Fruit fly (Drosophila melanogaster): Measurements from ENCODE around the gene Sema1a.

The Sema1a gene

DNA sequence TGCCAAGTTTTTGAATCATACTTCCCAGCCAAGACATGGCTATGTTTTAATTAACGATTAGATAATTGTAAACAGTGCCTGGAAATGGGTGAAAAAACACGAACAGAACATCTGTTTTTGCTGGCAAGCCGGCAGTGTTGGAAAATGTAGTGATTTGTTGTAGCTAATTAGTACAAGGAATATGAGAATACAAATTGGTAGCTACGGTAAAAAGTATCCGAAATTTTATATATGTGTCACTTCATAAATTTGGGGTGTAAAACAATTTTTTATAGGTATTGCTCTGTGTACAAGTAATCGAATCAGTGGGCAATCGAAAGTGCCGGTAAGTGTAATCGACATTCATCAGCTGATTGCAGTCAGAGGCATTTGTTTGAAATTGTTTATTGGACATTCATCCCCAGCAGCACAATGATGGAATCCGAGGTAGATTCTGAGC, 24.7 kb upstream of the Sema1a start, which contains the start of the genes mRpL51 and Uba4 (continued):
- TF ChIP-seq CG8944 (GFP tag; optimal IDR thresholded peaks at IDR 0.05) (no peak), CG1602 (GFP tag; optimal IDR thresholded peaks at IDR 0.05) (no peak), CG16863 (GFP tag; optimal IDR thresholded peaks at IDR 0.05) (no peak), her (GFP tag; optimal IDR thresholded peaks at IDR 0.05) (peak; percentile 55), bbx (GFP tag; IDR thresholded peaks at IDR 0.05; ENCODE audit: partially characterized antibody) (peak; percentile 42; the same call in 1 of the 2 replicates), Side (GFP tag; optimal IDR thresholded peaks at IDR 0.05) (peak; percentile 34), CG2129 (GFP tag; IDR thresholded peaks at IDR 0.05; ENCODE audit: partially characterized antibody) (peak; percentile 11; the same call in 1 of the 2 replicates), CG6254 (GFP tag; optimal IDR thresholded peaks at IDR 0.05) (no peak), Vsx1 (GFP tag; optimal IDR thresholded peaks at IDR 0.05) (peak; percentile 100), Dip2 (GFP tag; IDR thresholded peaks at IDR 0.05) (no peak), CG3065 (GFP tag; optimal IDR thresholded peaks at IDR 0.05) (no peak), Bgb (GFP tag; IDR thresholded peaks at IDR 0.05; ENCODE audit: partially characterized antibody) (peak; percentile 50; the same call in 1 of the 2 replicates), seq (GFP tag; IDR thresholded peaks at IDR 0.05) (no peak), NC2β (GFP tag; optimal IDR thresholded peaks at IDR 0.05) (peak; percentile 39), CG8765 (GFP tag; IDR thresholded peaks at IDR 0.05) (no peak), Doc2 (GFP tag; IDR thresholded peaks at IDR 0.05) (no peak), CG6813 (GFP tag; optimal IDR thresholded peaks at IDR 0.05) (no peak), tll (GFP tag; optimal IDR thresholded peaks at IDR 0.05) (peak in 1 of 2 experiments; percentile 31), CG2199 (GFP tag; IDR thresholded peaks at IDR 0.05) (no peak), gem (tag; optimal IDR thresholded peaks at IDR 0.05) (no peak), CG10321 (GFP tag; IDR thresholded peaks at IDR 0.05) (no peak), ranshi (GFP tag; IDR thresholded peaks at IDR 0.05) (no peak), nerfin-1 (tag; optimal IDR thresholded peaks at IDR 0.05) (peak; percentile 79), CG12744 (GFP tag; optimal IDR thresholded peaks at IDR 0.05) (peak; percentile 6), Oaz (GFP tag; IDR thresholded peaks at IDR 0.05) (no peak), Meics (GFP tag; optimal IDR thresholded peaks at IDR 0.05) (no peak), Poxn (GFP tag; IDR thresholded peaks at IDR 0.05) (no peak), CG31224 (GFP tag; IDR thresholded peaks at IDR 0.05) (no peak), jumu (GFP tag; optimal IDR thresholded peaks at IDR 0.05) (peak; percentile 18), CG6683 (GFP tag; optimal IDR thresholded peaks at IDR 0.05) (no peak), inv (GFP tag; IDR thresholded peaks at IDR 0.05; ENCODE audit: partially characterized antibody) (no peak), hb (GFP tag; IDR thresholded peaks at IDR 0.05; ENCODE audit: partially characterized antibody) (no peak), pfk (GFP tag; optimal IDR thresholded peaks at IDR 0.05) (no peak), Hsf (GFP tag; optimal IDR thresholded peaks at IDR 0.05) (peak; percentile 7), CG32772 (GFP tag; IDR thresholded peaks at IDR 0.05) (no peak), Six4 (GFP tag; optimal IDR thresholded peaks at IDR 0.05) (peak; percentile 37), tgo (GFP tag; IDR thresholded peaks at IDR 0.05) (no peak), pb (GFP tag; optimal IDR thresholded peaks at IDR 0.05) (no peak), CG1647 (GFP tag; optimal IDR thresholded peaks at IDR 0.05) (no peak), CG18262 (tag; optimal IDR thresholded peaks at IDR 0.05) (peak; percentile 25), CG4328 (GFP tag; optimal IDR thresholded peaks at IDR 0.05) (no peak), ERR (GFP tag; optimal IDR thresholded peaks at IDR 0.05) (peak; percentile 23), CG2889 (GFP tag; IDR thresholded peaks at IDR 0.05) (no peak), CG10431 (GFP tag; optimal IDR thresholded peaks at IDR 0.05) (no peak), grau (tag; optimal IDR thresholded peaks at IDR 0.05) (peak; percentile 34), CG6689 (GFP tag; IDR thresholded peaks at IDR 0.05) (no peak), Dll (GFP tag; IDR thresholded peaks at IDR 0.05; ENCODE audit: partially characterized antibody) (peak; percentile 73; the same call in 3 of the 4 replicates), phol (tag; optimal IDR thresholded peaks at IDR 0.05) (peak; percentile 45), shn (GFP tag; optimal IDR thresholded peaks at IDR 0.05) (no peak), CG18619 (GFP tag; optimal IDR thresholded peaks at IDR 0.05) (peak; percentile 4), C15 (GFP tag; IDR thresholded peaks at IDR 0.05) (no peak)

Measured in whole organism, embryonic.